Worm (Caenorhabditis elegans): Measurements from ENCODE around the gene C18D4.3.

- TF ChIP-seq flt-1 (GFP tag; IDR thresholded peaks at IDR 0.05) (no peak), ref-1 (GFP tag; conservative IDR thresholded peaks at IDR 0.05) (no peak), ztf-23 (GFP tag; IDR thresholded peaks at IDR 0.05) (no peak), tab-1 (GFP tag; IDR thresholded peaks at IDR 0.05) (no peak), ztf-29 (GFP tag; IDR thresholded peaks at IDR 0.05) (no peak), med-1 (GFP tag; optimal IDR thresholded peaks at IDR 0.05; ENCODE audit: insufficient read depth) (no peak), cog-1 (tag; optimal IDR thresholded peaks at IDR 0.05) (no peak)
Observed at ce11 chrV:17539289-17539688, 6.7 kb upstream of the C18D4.3 start.

Measured in whole organism, midembryonic.